Worm (Caenorhabditis elegans): ENCODE data around the gene W09H1.4.

- TF ChIP-seq sea-2 (GFP tag; IDR thresholded peaks at IDR 0.05) = no peak
- TF ChIP-seq snpc-1.3 (tag; optimal IDR thresholded peaks at IDR 0.05; ENCODE audit: insufficient read depth) = no peak
- TF ChIP-seq snpc-1.1 (tag; optimal IDR thresholded peaks at IDR 0.05; ENCODE audit: insufficient read depth) = no peak
- no peak for TF ChIP-seq xnd-1 (tag; optimal IDR thresholded peaks at IDR 0.05)
- no peak for TF ChIP-seq nhr-179 (tag; optimal IDR thresholded peaks at IDR 0.05)
- no peak for TF ChIP-seq dpl-1 (GFP tag; optimal IDR thresholded peaks at IDR 0.05)
- TF ChIP-seq ztf-22 (GFP tag; optimal IDR thresholded peaks at IDR 0.05) = no peak
- no peak for TF ChIP-seq egl-44 (GFP tag; IDR thresholded peaks at IDR 0.05)
- no peak for TF ChIP-seq mxl-1 (tag; optimal IDR thresholded peaks at IDR 0.05)
- TF ChIP-seq efl-1 (GFP tag; optimal IDR thresholded peaks at IDR 0.05) = no peak
Observed at ce11 chrII:13152409-13152808, 30.9 kb upstream of the W09H1.4 start.

Measured in whole organism, young adult.